Fruit fly (Drosophila melanogaster): ENCODE results near the gene CG46025.

The CG46025 gene

dm6 chr2L:7810519-7810918 lies 56.5 kb downstream of the CG46025 start, which contains the start of gene Cdc14 (continued):
- TF ChIP-seq Fer1 (GFP tag; optimal IDR thresholded peaks at IDR 0.05) (peak; percentile 4), NC2β (GFP tag; optimal IDR thresholded peaks at IDR 0.05) (no peak), crol (GFP tag; IDR thresholded peaks at IDR 0.05) (no peak), Fer2 (tag; optimal IDR thresholded peaks at IDR 0.05) (no peak), CG6254 (GFP tag; optimal IDR thresholded peaks at IDR 0.05) (no peak), Nf-YC (tag; optimal IDR thresholded peaks at IDR 0.05) (no peak), row (GFP tag; IDR thresholded peaks at IDR 0.05) (0 out of 3 replicates have a peak, but pooled peaks have one; percentile 30), CHES-1-like (GFP tag; optimal IDR thresholded peaks at IDR 0.05) (no peak), CG13287 (GFP tag; IDR thresholded peaks at IDR 0.05; ENCODE audit: partially characterized antibody) (peak; percentile 67), Vsx1 (GFP tag; optimal IDR thresholded peaks at IDR 0.05) (no peak), CG11247 (GFP tag; IDR thresholded peaks at IDR 0.05) (no peak), Dfd (GFP tag; optimal IDR thresholded peaks at IDR 0.05) (no peak), mam (GFP tag; optimal IDR thresholded peaks at IDR 0.05) (no peak), hb (GFP tag; IDR thresholded peaks at IDR 0.05; ENCODE audit: partially characterized antibody) (peak; percentile 53; the same call in 1 of the 3 replicates), CG14860 (GFP tag; IDR thresholded peaks at IDR 0.05; ENCODE audit: partially characterized antibody) (peak; percentile 38; the same call in 1 of the 3 replicates), tin (GFP tag; optimal IDR thresholded peaks at IDR 0.05) (no peak), Sox100B (GFP tag; optimal IDR thresholded peaks at IDR 0.05) (no peak), CG8290 (GFP tag; optimal IDR thresholded peaks at IDR 0.05) (no peak), CG8290 (tag; optimal IDR thresholded peaks at IDR 0.05) (peak in 1 of 2 experiments; percentile 58), jumu (GFP tag; optimal IDR thresholded peaks at IDR 0.05) (no peak), klu (GFP tag; IDR thresholded peaks at IDR 0.05) (no peak), z (GFP tag; IDR thresholded peaks at IDR 0.05) (peak; percentile 57; the same call in 2 of the 3 replicates), ash1 (GFP tag; optimal IDR thresholded peaks at IDR 0.05) (no peak), ci (GFP tag; IDR thresholded peaks at IDR 0.05) (peak; percentile 54; the same call in 2 of the 3 replicates), Abd-B (GFP tag; optimal IDR thresholded peaks at IDR 0.05) (no peak), stc (GFP tag; IDR thresholded peaks at IDR 0.05) (peak; percentile 46; the same call in 1 of the 2 replicates), CG8944 (GFP tag; optimal IDR thresholded peaks at IDR 0.05) (no peak), E2f1 (GFP tag; IDR thresholded peaks at IDR 0.05) (no peak), Tbp (GFP tag; optimal IDR thresholded peaks at IDR 0.05) (no peak), amos (GFP tag; IDR thresholded peaks at IDR 0.05; ENCODE audit: partially characterized antibody) (peak; percentile 74; the same call in 1 of the 2 replicates), vvl (GFP tag; IDR thresholded peaks at IDR 0.05) (0 out of 2 replicates have a peak, but pooled peaks have one; percentile 7), gfzf (GFP tag; optimal IDR thresholded peaks at IDR 0.05) (no peak), chinmo (GFP tag; IDR thresholded peaks at IDR 0.05; ENCODE audit: partially characterized antibody) (peak; percentile 77; the same call in 2 of the 4 replicates), Spps (tag; optimal IDR thresholded peaks at IDR 0.05) (no peak), CG3995 (GFP tag; optimal IDR thresholded peaks at IDR 0.05) (peak; percentile 19), fru (optimal IDR thresholded peaks at IDR 0.05) (no peak), CG6654 (GFP tag; optimal IDR thresholded peaks at IDR 0.05) (no peak), CG15514 (GFP tag; optimal IDR thresholded peaks at IDR 0.05) (peak; percentile 98), CG15479 (GFP tag; optimal IDR thresholded peaks at IDR 0.05) (no peak), Hr78 (GFP tag; optimal IDR thresholded peaks at IDR 0.05) (no peak), CG8924 (tag; optimal IDR thresholded peaks at IDR 0.05) (peak; percentile 16), Doc3 (GFP tag; IDR thresholded peaks at IDR 0.05; ENCODE audit: partially characterized antibody) (peak; percentile 31; the same call in 1 of the 3 replicates), C15 (GFP tag; IDR thresholded peaks at IDR 0.05) (no peak), Scr (GFP tag; IDR thresholded peaks at IDR 0.05; ENCODE audit: partially characterized antibody) (peak; percentile 45), slbo (GFP tag; IDR thresholded peaks at IDR 0.05) (no peak), CG1603 (tag; optimal IDR thresholded peaks at IDR 0.05) (peak; percentile 38), Max (GFP tag; optimal IDR thresholded peaks at IDR 0.05) (no peak), pzg (GFP tag; optimal IDR thresholded peaks at IDR 0.05) (peak; percentile 60), GATAe (GFP tag; conservative IDR thresholded peaks at IDR 0.05) (no peak), CG12155 (GFP tag; optimal IDR thresholded peaks at IDR 0.05) (no peak), CG10959 (GFP tag; IDR thresholded peaks at IDR 0.05) (no peak)

Measured in whole organism, embryonic.